Worm (Caenorhabditis elegans) whole organism, young adult: ENCODE measurements around the gene ace-4.
A peak's percentile ranks its signal among the peaks of the same experiment; 100 is the strongest.

Experiments
- B0035.1 ChIP-seq: sonication (generic microtip); optimal IDR thresholded peaks from 2 replicates; lab custom pipeline; 2016; ENCODE audit warnings: missing genetic modification characterization, mild to moderate bottlenecking, missing compliant biosample characterization, missing genotype, missing genetic modification reagents
- B0336.3 ChIP-seq: fragments of 200-800 bp; sonication (Bioruptor generic); IDR thresholded peaks from 2 replicates; pipeline ENCODE4 v1.3.6; 2022; ENCODE audit warnings: missing genetic modification characterization, missing compliant biosample characterization
- F22D6.2 ChIP-seq: sonication (generic microtip); optimal IDR thresholded peaks from 2 replicates; lab custom pipeline; 2016; ENCODE audit warnings: mild to moderate bottlenecking, missing genetic modification characterization, missing compliant biosample characterization
- F33H1.4 ChIP-seq: fragments of 200-800 bp; sonication (Bioruptor generic); IDR thresholded peaks from 2 replicates; pipeline ENCODE4 v1.3.6; 2022; ENCODE audit warnings: missing genetic modification reagents, missing genetic modification characterization, missing compliant biosample characterization
- F39B2.1 ChIP-seq: fragments of 200-800 bp; sonication (Bioruptor generic); IDR thresholded peaks from 2 replicates; pipeline ENCODE4 v1.3.6; 2022; ENCODE audit warnings: missing genetic modification reagents, missing genetic modification characterization, missing compliant biosample characterization
- K12H6.12 ChIP-seq: fragments of 200-800 bp; sonication (Bioruptor generic); optimal IDR thresholded peaks from 2 replicates; lab custom pipeline; 2018; ENCODE audit warnings: mild to moderate bottlenecking, missing genetic modification characterization, missing compliant biosample characterization
- T07F8.4 ChIP-seq: sonication (generic microtip); optimal IDR thresholded peaks from 2 replicates; lab custom pipeline; 2016; ENCODE audit warnings: mild to moderate bottlenecking, missing genetic modification characterization, moderate library complexity, missing compliant biosample characterization
- Y53G8AR.9 ChIP-seq: fragments of 200-800 bp; sonication (Bioruptor generic); conservative IDR thresholded peaks from 2 replicates; pipeline ENCODE4 v1.3.6; 2022; ENCODE audit warnings: missing genetic modification reagents, missing genetic modification characterization, missing compliant biosample characterization
- Y67H2A.10 ChIP-seq: fragments of 200-800 bp; sonication (Bioruptor generic); conservative IDR thresholded peaks from 2 replicates; pipeline ENCODE4 v1.3.6; 2022; ENCODE audit warnings: missing genetic modification reagents, missing genetic modification characterization, missing compliant biosample characterization
- Y79H2A.3 ChIP-seq: fragments of 200-800 bp; sonication (Bioruptor generic); conservative IDR thresholded peaks from 2 replicates; pipeline ENCODE4 v1.3.6; 2022; ENCODE audit warnings: missing genetic modification reagents, missing genetic modification characterization, missing compliant biosample characterization
- atf-7 ChIP-seq: sonication (generic microtip); optimal IDR thresholded peaks from 2 replicates; lab custom pipeline; 2017; ENCODE audit warnings: mild to moderate bottlenecking, missing genetic modification characterization, missing compliant biosample characterization
- athp-1 ChIP-seq: sonication (generic microtip); optimal IDR thresholded peaks from 2 replicates; lab custom pipeline; 2017; ENCODE audit warnings: mild to moderate bottlenecking, missing genetic modification characterization, missing compliant biosample characterization
- bed-2 ChIP-seq: fragments of 200-800 bp; sonication (Bioruptor generic); IDR thresholded peaks from 2 replicates; pipeline ENCODE4 v1.3.6; 2022; ENCODE audit warnings: missing genetic modification reagents, missing genetic modification characterization, missing compliant biosample characterization
- ccch-3 ChIP-seq: fragments of 200-800 bp; sonication (Bioruptor generic); optimal IDR thresholded peaks from 2 replicates; lab custom pipeline; 2018; ENCODE audit warnings: mild to moderate bottlenecking, missing genetic modification characterization, missing compliant biosample characterization
- cebp-1 ChIP-seq, 2 experiments: fragments of 200-800 bp in 1 of 2; sonication (Bioruptor generic) in 1 of 2; sonication (generic microtip) in 1 of 2; IDR thresholded peaks in 1 of 2; optimal IDR thresholded peaks in 1 of 2; 2 replicates each; pipeline versions ENCODE4 v1.3.6 to Lab custom; 2017 to 2022; ENCODE audit warnings: missing compliant biosample characterization in 2 of 2, missing genetic modification characterization in 2 of 2, mild to moderate bottlenecking in 1 of 2, missing genetic modification reagents in 1 of 2, moderate library complexity in 1 of 2
- ceh-100 ChIP-seq: fragments of 200-800 bp; sonication (Bioruptor generic); IDR thresholded peaks from 2 replicates; pipeline ENCODE4 v1.3.6; 2022; ENCODE audit warnings: missing genetic modification reagents, missing genetic modification characterization, missing compliant biosample characterization
- ceh-40 ChIP-seq: fragments of 200-800 bp; sonication (Bioruptor generic); IDR thresholded peaks from 2 replicates; pipeline ENCODE4 v1.3.6; 2022; ENCODE audit warnings: missing genetic modification characterization, missing compliant biosample characterization
- ceh-58 ChIP-seq: fragments of 200-800 bp; sonication (Bioruptor generic); IDR thresholded peaks from 2 replicates; pipeline ENCODE4 v1.3.6; 2022; ENCODE audit warnings: missing genetic modification characterization, missing compliant biosample characterization
- ceh-91 ChIP-seq: fragments of 200-800 bp; sonication (Bioruptor generic); IDR thresholded peaks from 2 replicates; pipeline ENCODE4 v1.3.6; 2022; ENCODE audit warnings: missing genetic modification reagents, missing genetic modification characterization, missing compliant biosample characterization
- dpff-1 ChIP-seq: sonication (generic microtip); optimal IDR thresholded peaks from 2 replicates; lab custom pipeline; 2017; ENCODE audit warnings: mild to moderate bottlenecking, missing genetic modification characterization, missing compliant biosample characterization
- dpl-1 ChIP-seq: fragments of 150-350 bp; optimal IDR thresholded peaks from 2 replicates; lab custom pipeline; 2014; ENCODE audit warnings: missing biosample characterization, missing genetic modification reagents, missing genetic modification characterization
- ekl-4 ChIP-seq: fragments of 200-800 bp; sonication (Bioruptor generic); IDR thresholded peaks from 2 replicates; pipeline ENCODE4 v1.3.6; 2022; ENCODE audit warnings: missing genetic modification reagents, missing genetic modification characterization, missing compliant biosample characterization
- hlh-12 ChIP-seq: sonication (generic microtip); optimal IDR thresholded peaks from 2 replicates; lab custom pipeline; 2016; ENCODE audit warnings: missing genetic modification characterization, missing compliant biosample characterization
- hmg-20 ChIP-seq: fragments of 200-800 bp; sonication (Bioruptor generic); IDR thresholded peaks from 2 replicates; pipeline ENCODE4 v1.3.6; 2022; ENCODE audit warnings: missing genetic modification reagents, missing genetic modification characterization, missing compliant biosample characterization
- lag-1 ChIP-seq: fragments of 200-800 bp; sonication (Bioruptor generic); IDR thresholded peaks from 2 replicates; pipeline ENCODE4 v1.3.6; 2022; ENCODE audit warnings: missing genetic modification reagents, missing genetic modification characterization, missing compliant biosample characterization
- let-526 ChIP-seq: fragments of 200-800 bp; sonication (Bioruptor generic); IDR thresholded peaks from 2 replicates; pipeline ENCODE4 v1.3.6; 2022; ENCODE audit warnings: missing genetic modification reagents, missing genetic modification characterization, missing compliant biosample characterization
- lsy-27 ChIP-seq: sonication (generic microtip); optimal IDR thresholded peaks from 2 replicates; lab custom pipeline; 2017; ENCODE audit warnings: missing genetic modification characterization, mild to moderate bottlenecking, missing compliant biosample characterization, antibody characterized with exemption, missing genotype, borderline replicate concordance; ENCODE audit not compliant: insufficient read depth
- madf-6 ChIP-seq: fragments of 200-800 bp; sonication (Bioruptor generic); IDR thresholded peaks from 2 replicates; pipeline ENCODE4 v1.3.6; 2022; ENCODE audit warnings: missing genetic modification reagents, missing genetic modification characterization, missing compliant biosample characterization
- madf-8 ChIP-seq: fragments of 200-800 bp; sonication (Bioruptor generic); conservative IDR thresholded peaks from 2 replicates; pipeline ENCODE4 v1.3.6; 2022; ENCODE audit warnings: missing genetic modification reagents, missing genetic modification characterization, missing compliant biosample characterization
- mcd-1 ChIP-seq: fragments of 200-800 bp; sonication (Bioruptor generic); IDR thresholded peaks from 2 replicates; pipeline ENCODE4 v1.3.6; 2022; ENCODE audit warnings: missing genetic modification reagents, missing genetic modification characterization, missing compliant biosample characterization
- mxl-1 ChIP-seq: sonication (generic microtip); optimal IDR thresholded peaks from 2 replicates; lab custom pipeline; 2016; ENCODE audit warnings: missing genetic modification characterization, missing compliant biosample characterization
- nfya-1 ChIP-seq: sonication (generic microtip); optimal IDR thresholded peaks from 2 replicates; lab custom pipeline; 2017; ENCODE audit warnings: antibody characterized with exemption, missing compliant biosample characterization, missing genetic modification characterization, borderline replicate concordance; ENCODE audit not compliant: insufficient read depth
- nfya-2 ChIP-seq: fragments of 200-800 bp; sonication (Bioruptor generic); IDR thresholded peaks from 2 replicates; pipeline ENCODE4 v1.3.6; 2022; ENCODE audit warnings: missing genetic modification reagents, missing genetic modification characterization, missing compliant biosample characterization
- nfyb-1 ChIP-seq: fragments of 200-800 bp; sonication (Bioruptor generic); IDR thresholded peaks from 2 replicates; pipeline ENCODE4 v1.3.6; 2022; ENCODE audit warnings: missing genetic modification reagents, missing genetic modification characterization, missing compliant biosample characterization
- nhr-120 ChIP-seq: fragments of 200-800 bp; sonication (Bioruptor generic); IDR thresholded peaks from 2 replicates; pipeline ENCODE4 v1.3.6; 2022; ENCODE audit warnings: missing genetic modification characterization, missing compliant biosample characterization
- nhr-179 ChIP-seq: sonication (generic microtip); optimal IDR thresholded peaks from 2 replicates; lab custom pipeline; 2016; ENCODE audit warnings: mild to moderate bottlenecking, missing genetic modification characterization, missing compliant biosample characterization
- rcor-1 ChIP-seq: fragments of 200-800 bp; sonication (Bioruptor generic); IDR thresholded peaks from 2 replicates; pipeline ENCODE4 v1.3.6; 2022; ENCODE audit warnings: missing genetic modification reagents, missing genetic modification characterization, missing compliant biosample characterization
- rec-8 ChIP-seq, 2 experiments: sonication (generic microtip); optimal IDR thresholded peaks; 2 replicates each; lab custom pipeline; 2016; ENCODE audit warnings: mild to moderate bottlenecking in 2 of 2, missing genetic modification characterization in 2 of 2, missing genetic modification reagents in 2 of 2, missing genotype in 2 of 2, missing biosample characterization in 1 of 2, missing compliant biosample characterization in 1 of 2, moderate library complexity in 1 of 2
- sea-2 ChIP-seq: fragments of 200-800 bp; sonication (Bioruptor generic); IDR thresholded peaks from 2 replicates; pipeline ENCODE4 v1.3.6; 2022; ENCODE audit warnings: missing genetic modification characterization, missing compliant biosample characterization
- snpc-1.1 ChIP-seq: sonication (generic microtip); optimal IDR thresholded peaks from 2 replicates; lab custom pipeline; 2017; ENCODE audit warnings: missing genetic modification characterization, mild to moderate bottlenecking, missing compliant biosample characterization, antibody characterized with exemption, moderate library complexity, missing genotype, missing genetic modification reagents; ENCODE audit not compliant: insufficient read depth
- snpc-1.3 ChIP-seq: sonication (generic microtip); optimal IDR thresholded peaks from 2 replicates; lab custom pipeline; 2017; ENCODE audit warnings: missing genetic modification characterization, mild to moderate bottlenecking, missing compliant biosample characterization, antibody characterized with exemption, moderate library complexity, missing genotype, missing genetic modification reagents; ENCODE audit not compliant: insufficient read depth
- somi-1 ChIP-seq: fragments of 200-800 bp; sonication (Bioruptor generic); optimal IDR thresholded peaks from 2 replicates; lab custom pipeline; 2018; ENCODE audit warnings: mild to moderate bottlenecking, missing genetic modification characterization, missing compliant biosample characterization
- tlf-1 ChIP-seq: fragments of 200-800 bp; sonication (Bioruptor generic); optimal IDR thresholded peaks from 2 replicates; lab custom pipeline; 2018; ENCODE audit warnings: mild to moderate bottlenecking, missing genetic modification characterization, missing compliant biosample characterization
- unc-130 ChIP-seq: sonication (generic microtip); optimal IDR thresholded peaks from 2 replicates; lab custom pipeline; 2016; ENCODE audit warnings: missing genetic modification reagents, missing genetic modification characterization, missing compliant biosample characterization
- zfh-2 ChIP-seq: fragments of 200-800 bp; sonication (Bioruptor generic); conservative IDR thresholded peaks from 2 replicates; pipeline ENCODE4 v1.3.6; 2022; ENCODE audit warnings: missing genetic modification reagents, missing genetic modification characterization, missing compliant biosample characterization
- ztf-6 ChIP-seq: fragments of 200-800 bp; sonication (Bioruptor generic); IDR thresholded peaks from 2 replicates; pipeline ENCODE4 v1.3.6; 2022; ENCODE audit warnings: missing genetic modification reagents, missing genetic modification characterization, missing compliant biosample characterization

ace-4 gene

DNA sequence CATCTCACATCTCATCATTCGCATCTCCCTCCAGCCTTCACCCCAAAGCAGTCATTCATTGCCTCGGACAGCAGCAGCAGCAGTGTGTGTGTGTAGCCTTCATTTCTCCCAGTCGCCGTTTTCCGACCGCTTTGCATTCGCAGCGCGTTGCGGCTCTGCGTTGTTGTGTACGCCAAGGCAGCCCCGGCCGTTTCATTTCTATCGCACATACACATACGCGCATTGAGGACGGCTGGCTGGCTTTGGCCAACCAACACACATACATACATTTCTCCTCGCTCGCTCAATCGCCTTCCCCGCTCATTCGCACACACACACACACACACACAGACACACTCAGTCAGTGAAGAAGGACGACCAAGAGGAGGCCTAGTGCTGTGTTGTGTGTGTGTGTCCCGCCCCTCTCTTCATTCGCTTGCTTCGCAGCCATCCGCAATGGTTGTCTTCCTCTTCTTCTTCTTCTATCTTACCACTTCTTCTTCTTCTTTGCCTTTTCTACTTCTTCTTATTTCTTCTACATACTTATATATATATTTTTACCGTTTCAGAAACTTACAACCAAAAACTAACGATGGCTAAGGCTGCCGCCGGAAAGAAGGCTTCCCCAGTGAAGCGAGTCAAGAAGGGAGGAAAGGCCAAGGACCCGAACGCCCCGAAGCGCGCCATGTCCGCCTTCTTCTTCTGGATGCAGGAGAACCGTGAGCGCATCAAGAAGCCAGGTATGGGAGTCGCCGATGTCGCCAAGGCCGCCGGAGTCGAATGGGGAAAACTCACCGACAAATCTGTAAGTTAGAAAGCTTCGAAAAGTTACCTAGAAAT is 52.5 kb downstream of the ace-4 start, which contains the start of gene hmg-1.1 (continued):
- TF ChIP-seq ceh-58 (GFP tag; lab: Robert Waterston, UW) (no peak), Y67H2A.10 (GFP tag; lab: Robert Waterston, UW) (no peak), rec-8 (tag; optimal IDR thresholded peaks at IDR 0.05; lab: Kevin White, UChicago) (no peak), ceh-91 (GFP tag; lab: Robert Waterston, UW) (no peak), ceh-100 (peak; percentile 9; the same call in 1 of the 2 replicates), unc-130 (GFP tag; lab: Kevin White, UChicago) (no peak), B0035.1 (tag; lab: Kevin White, UChicago) (no peak), F33H1.4 (GFP tag; lab: Robert Waterston, UW) (no peak), atf-7 (tag; lab: Kevin White, UChicago) (peak; percentile 63), F22D6.2 (tag; lab: Kevin White, UChicago) (no peak), zfh-2 (peak; percentile 87), tlf-1 (peak; percentile 17), nfya-1 (tag; lab: Kevin White, UChicago) (no peak), ztf-6 (GFP tag; lab: Robert Waterston, UW) (no peak), ceh-40 (GFP tag; lab: Robert Waterston, UW) (0 out of 2 replicates have a peak, but pooled peaks have one; percentile 49), lsy-27 (tag; lab: Kevin White, UChicago) (no peak), mxl-1 (tag; lab: Kevin White, UChicago) (no peak), madf-8 (no peak), sea-2 (GFP tag; lab: Robert Waterston, UW) (no peak), T07F8.4 (tag; lab: Kevin White, UChicago) (no peak), nhr-179 (tag; lab: Kevin White, UChicago) (no peak), B0336.3 (GFP tag; lab: Robert Waterston, UW) (peak; percentile 57), rcor-1 (GFP tag; lab: Robert Waterston, UW) (0 out of 2 replicates have a peak, but pooled peaks have one; percentile 36), lag-1 (0 out of 2 replicates have a peak, but pooled peaks have one; percentile 36), somi-1 (peak; percentile 29), bed-2 (GFP tag; lab: Robert Waterston, UW) (no peak), cebp-1 (GFP tag; IDR thresholded peaks at IDR 0.05; lab: Robert Waterston, UW) (no peak), cebp-1 (tag; optimal IDR thresholded peaks at IDR 0.05; lab: Kevin White, UChicago) (peak; percentile 82), snpc-1.1 (tag; lab: Kevin White, UChicago) (no peak), K12H6.12 (tag; lab: Kevin White, UChicago) (peak; percentile 86), ekl-4 (GFP tag; lab: Robert Waterston, UW) (0 out of 2 replicates have a peak, but pooled peaks have one; percentile 54), Y53G8AR.9 (GFP tag; lab: Robert Waterston, UW) (no peak; the same call in 1 of the 2 replicates), snpc-1.3 (tag; lab: Kevin White, UChicago) (no peak), F39B2.1 (GFP tag; lab: Robert Waterston, UW) (no peak), nfyb-1 (no peak; the same call in 1 of the 2 replicates), athp-1 (peak; percentile 8), mcd-1 (peak; percentile 69), dpff-1 (tag; lab: Kevin White, UChicago) (no peak), ccch-3 (GFP tag; lab: Kevin White, UChicago) (no peak), Y79H2A.3 (GFP tag; lab: Robert Waterston, UW) (no peak), let-526 (GFP tag; lab: Robert Waterston, UW) (0 out of 2 replicates have a peak, but pooled peaks have one; percentile 38), nhr-120 (no peak), nfya-2 (no peak), madf-6 (GFP tag; lab: Robert Waterston, UW) (no peak), hmg-20 (GFP tag; lab: Robert Waterston, UW) (no peak), dpl-1 (GFP tag; lab: Kevin White, UChicago) (no peak), hlh-12 (tag; lab: Kevin White, UChicago) (no peak)
